Fruit fly (Drosophila melanogaster) whole organism, prepupa: ENCODE data around the gene N.

Experiments
- CG10631 ChIP-seq: fragments of 200-800 bp; sonication (Bioruptor generic); optimal IDR thresholded peaks from 2 replicates; lab custom pipeline; 2016; ENCODE audit warnings: missing biosample characterization, missing genetic modification characterization
- CG11294 ChIP-seq: fragments of 200-800 bp; sonication (Bioruptor generic); IDR thresholded peaks from 2 replicates; pipeline ENCODE4 v1.3.6; 2022; ENCODE audit warnings: missing biosample characterization, missing genetic modification characterization
- CG11762 ChIP-seq: fragments of 200-800 bp; sonication (Bioruptor generic); optimal IDR thresholded peaks from 3 replicates; lab custom pipeline; 2016; ENCODE audit warnings: missing biosample characterization, missing genetic modification characterization; ENCODE audit not compliant: insufficient read depth
- CG11902 ChIP-seq: fragments of 200-800 bp; sonication (Bioruptor generic); optimal IDR thresholded peaks from 3 replicates; lab custom pipeline; 2016; ENCODE audit warnings: missing biosample characterization, missing genetic modification characterization
- CG15336 ChIP-seq: fragments of 200-800 bp; sonication (Bioruptor generic); IDR thresholded peaks from 2 replicates; pipeline ENCODE4 v1.3.6; 2022; ENCODE audit warnings: missing biosample characterization, missing genetic modification characterization
- CG1621 ChIP-seq: fragments of 200-800 bp; sonication (Bioruptor generic); optimal IDR thresholded peaks from 3 replicates; lab custom pipeline; 2018; ENCODE audit warnings: missing biosample characterization, mild to moderate bottlenecking, missing genetic modification characterization
- CG16779 ChIP-seq: fragments of 200-800 bp; sonication (Bioruptor generic); optimal IDR thresholded peaks from 3 replicates; lab custom pipeline; 2017; ENCODE audit warnings: missing biosample characterization, mild to moderate bottlenecking, missing genetic modification characterization
- CG3032 ChIP-seq: fragments of 200-800 bp; optimal IDR thresholded peaks from 2 replicates; lab custom pipeline; 2019; ENCODE audit warnings: missing biosample characterization, mild to moderate bottlenecking, missing genetic modification characterization, moderate library complexity
- CG31627 ChIP-seq: fragments of 200-800 bp; sonication (Bioruptor generic); optimal IDR thresholded peaks from 3 replicates; lab custom pipeline; 2016; ENCODE audit warnings: missing biosample characterization, missing genetic modification characterization
- CG32006 ChIP-seq: fragments of 200-800 bp; sonication (Bioruptor generic); optimal IDR thresholded peaks from 3 replicates; lab custom pipeline; 2017; ENCODE audit warnings: missing biosample characterization, mild to moderate bottlenecking, missing genetic modification characterization
- CG3919 ChIP-seq: fragments of 200-800 bp; sonication (Bioruptor generic); optimal IDR thresholded peaks from 3 replicates; lab custom pipeline; 2016; ENCODE audit warnings: missing biosample characterization, missing genetic modification characterization
- CG6276 ChIP-seq: fragments of 200-800 bp; sonication (Bioruptor generic); optimal IDR thresholded peaks from 2 replicates; lab custom pipeline; 2017; ENCODE audit warnings: missing biosample characterization, mild to moderate bottlenecking, missing genetic modification characterization
- CG6808 ChIP-seq: fragments of 200-800 bp; sonication (Bioruptor generic); optimal IDR thresholded peaks from 3 replicates; lab custom pipeline; 2017; ENCODE audit warnings: missing biosample characterization, missing genetic modification characterization, mild to moderate bottlenecking, moderate library complexity, missing genetic modification reagents
- CG6854 ChIP-seq: fragments of 200-800 bp; sonication (Bioruptor generic); optimal IDR thresholded peaks from 2 replicates; lab custom pipeline; 2017; ENCODE audit warnings: missing biosample characterization, mild to moderate bottlenecking, missing genetic modification characterization
- CG7368 ChIP-seq: fragments of 200-800 bp; sonication (Bioruptor generic); optimal IDR thresholded peaks from 3 replicates; lab custom pipeline; 2016; ENCODE audit warnings: missing biosample characterization, missing genetic modification characterization
- CG8119 ChIP-seq: fragments of 200-800 bp; sonication (Bioruptor generic); IDR thresholded peaks from 3 replicates; pipeline ENCODE4 v1.3.6; 2022; ENCODE audit warnings: missing biosample characterization, missing genetic modification characterization
- CG8319 ChIP-seq: fragments of 200-800 bp; sonication (Bioruptor generic); optimal IDR thresholded peaks from 3 replicates; lab custom pipeline; 2016; ENCODE audit warnings: missing biosample characterization, missing genetic modification characterization
- CG8632 ChIP-seq: fragments of 200-800 bp; sonication (Bioruptor generic); optimal IDR thresholded peaks from 3 replicates; lab custom pipeline; 2016; ENCODE audit warnings: missing biosample characterization, missing genetic modification characterization
- CG9139 ChIP-seq: fragments of 200-800 bp; sonication (Bioruptor generic); optimal IDR thresholded peaks from 3 replicates; lab custom pipeline; 2017; ENCODE audit warnings: missing biosample characterization, mild to moderate bottlenecking, missing genetic modification characterization
- Eip75B ChIP-seq: fragments of 200-800 bp; sonication (Bioruptor generic); optimal IDR thresholded peaks from 3 replicates; lab custom pipeline; 2016; ENCODE audit warnings: missing biosample characterization, missing genetic modification characterization
- Eip78C ChIP-seq: fragments of 200-800 bp; sonication (Bioruptor generic); peaks from one replicate; lab custom pipeline; 2016; ENCODE audit warnings: missing biosample characterization, missing genetic modification characterization
- Eip93F ChIP-seq: fragments of 200-800 bp; sonication (Bioruptor generic); optimal IDR thresholded peaks from 2 replicates; lab custom pipeline; 2016; ENCODE audit warnings: missing biosample characterization, mild to moderate bottlenecking, missing genetic modification characterization
- Ets21C ChIP-seq: fragments of 200-800 bp; sonication (Bioruptor generic); optimal IDR thresholded peaks from 3 replicates; lab custom pipeline; 2016; ENCODE audit warnings: missing biosample characterization, missing genetic modification characterization
- Ets96B ChIP-seq: fragments of 200-800 bp; optimal IDR thresholded peaks from 2 replicates; lab custom pipeline; 2019; ENCODE audit warnings: missing biosample characterization, mild to moderate bottlenecking, missing genetic modification characterization, moderate library complexity
- Gug ChIP-seq: fragments of 200-800 bp; sonication (Bioruptor generic); IDR thresholded peaks from 2 replicates; pipeline ENCODE4 v1.3.6; 2022; ENCODE audit warnings: missing biosample characterization, missing genetic modification characterization
- Hr38 ChIP-seq: sonication (Bioruptor generic); optimal IDR thresholded peaks from 2 replicates; lab custom pipeline; 2016; ENCODE audit warnings: missing biosample characterization, missing genetic modification characterization
- Hr39 ChIP-seq: fragments of 200-800 bp; sonication (Bioruptor generic); optimal IDR thresholded peaks from 2 replicates; lab custom pipeline; 2016; ENCODE audit warnings: missing biosample characterization, missing genetic modification characterization
- Lpt ChIP-seq: fragments of 200-800 bp; sonication (Bioruptor generic); optimal IDR thresholded peaks from 3 replicates; lab custom pipeline; 2016; ENCODE audit warnings: missing biosample characterization, missing genetic modification characterization
- Met ChIP-seq: fragments of 200-800 bp; sonication (Bioruptor generic); optimal IDR thresholded peaks from 3 replicates; lab custom pipeline; 2016; ENCODE audit warnings: missing biosample characterization, missing genetic modification characterization
- Smox ChIP-seq: fragments of 200-800 bp; sonication (Bioruptor generic); optimal IDR thresholded peaks from 3 replicates; lab custom pipeline; 2016; ENCODE audit warnings: missing biosample characterization, missing genetic modification characterization
- Sox102F ChIP-seq: fragments of 200-800 bp; sonication (Bioruptor generic); optimal IDR thresholded peaks from 2 replicates; lab custom pipeline; 2016; ENCODE audit warnings: missing biosample characterization, mild to moderate bottlenecking, missing genetic modification characterization
- Sox14 ChIP-seq: fragments of 200-800 bp; sonication (Bioruptor generic); optimal IDR thresholded peaks from 3 replicates; lab custom pipeline; 2016; ENCODE audit warnings: missing biosample characterization, missing genetic modification characterization
- Sox15 ChIP-seq: fragments of 200-800 bp; sonication (Bioruptor generic); optimal IDR thresholded peaks from 3 replicates; lab custom pipeline; 2016; ENCODE audit warnings: missing biosample characterization, missing genetic modification characterization
- achi ChIP-seq: fragments of 200-800 bp; sonication (Bioruptor generic); optimal IDR thresholded peaks from 3 replicates; lab custom pipeline; 2016; ENCODE audit warnings: missing biosample characterization, missing genetic modification characterization
- acj6 ChIP-seq: fragments of 200-800 bp; sonication (Bioruptor generic); optimal IDR thresholded peaks from 3 replicates; lab custom pipeline; 2016; ENCODE audit warnings: missing biosample characterization, missing genetic modification characterization
- dac ChIP-seq: fragments of 200-800 bp; sonication (Bioruptor generic); optimal IDR thresholded peaks from 2 replicates; lab custom pipeline; 2017; ENCODE audit warnings: missing biosample characterization, mild to moderate bottlenecking, missing genetic modification characterization
- eg ChIP-seq: fragments of 200-800 bp; sonication (Bioruptor generic); IDR thresholded peaks from 3 replicates; pipeline ENCODE4 v1.3.6; 2022; ENCODE audit warnings: missing biosample characterization, missing genetic modification characterization
- esn ChIP-seq: fragments of 200-800 bp; sonication (Bioruptor generic); optimal IDR thresholded peaks from 2 replicates; lab custom pipeline; 2016; ENCODE audit warnings: missing biosample characterization, mild to moderate bottlenecking, missing genetic modification characterization, moderate library complexity
- fd59A ChIP-seq: fragments of 200-800 bp; sonication (Bioruptor generic); optimal IDR thresholded peaks from 2 replicates; lab custom pipeline; 2017; ENCODE audit warnings: missing biosample characterization, mild to moderate bottlenecking, missing genetic modification characterization, missing genetic modification reagents
- fd85E ChIP-seq: fragments of 200-800 bp; sonication (Bioruptor generic); optimal IDR thresholded peaks from 3 replicates; lab custom pipeline; 2016; ENCODE audit warnings: missing biosample characterization, missing genetic modification characterization
- net ChIP-seq: fragments of 200-800 bp; sonication (Bioruptor generic); optimal IDR thresholded peaks from 3 replicates; lab custom pipeline; 2016; ENCODE audit warnings: missing biosample characterization, missing genetic modification characterization
- salr ChIP-seq, 2 experiments: fragments of 200-800 bp; sonication (Bioruptor generic); optimal IDR thresholded peaks; 3 replicates each; lab custom pipeline; 2016 to 2018; ENCODE audit warnings: missing biosample characterization in 2 of 2, missing genetic modification characterization in 2 of 2, mild to moderate bottlenecking in 1 of 2
- spab ChIP-seq: fragments of 200-800 bp; sonication (Bioruptor generic); optimal IDR thresholded peaks from 2 replicates; lab custom pipeline; 2017; ENCODE audit warnings: missing biosample characterization, mild to moderate bottlenecking, missing genetic modification characterization, missing genetic modification reagents
- ss ChIP-seq, 2 experiments: fragments of 200-800 bp; sonication (Bioruptor generic); optimal IDR thresholded peaks; 2 replicates in 1 of 2; 3 replicates in 1 of 2; lab custom pipeline; 2017 to 2018; ENCODE audit warnings: mild to moderate bottlenecking in 2 of 2, missing biosample characterization in 2 of 2, missing genetic modification characterization in 2 of 2, moderate library complexity in 1 of 2
- svp ChIP-seq: fragments of 200-800 bp; sonication (Bioruptor generic); peaks from one replicate; lab custom pipeline; 2016; ENCODE audit warnings: missing biosample characterization, missing genetic modification characterization
- vri ChIP-seq: fragments of 200-800 bp; sonication (Bioruptor generic); optimal IDR thresholded peaks from 3 replicates; lab custom pipeline; 2016; ENCODE audit warnings: missing biosample characterization, mild to moderate bottlenecking, missing genetic modification characterization

Gene N

DNA sequence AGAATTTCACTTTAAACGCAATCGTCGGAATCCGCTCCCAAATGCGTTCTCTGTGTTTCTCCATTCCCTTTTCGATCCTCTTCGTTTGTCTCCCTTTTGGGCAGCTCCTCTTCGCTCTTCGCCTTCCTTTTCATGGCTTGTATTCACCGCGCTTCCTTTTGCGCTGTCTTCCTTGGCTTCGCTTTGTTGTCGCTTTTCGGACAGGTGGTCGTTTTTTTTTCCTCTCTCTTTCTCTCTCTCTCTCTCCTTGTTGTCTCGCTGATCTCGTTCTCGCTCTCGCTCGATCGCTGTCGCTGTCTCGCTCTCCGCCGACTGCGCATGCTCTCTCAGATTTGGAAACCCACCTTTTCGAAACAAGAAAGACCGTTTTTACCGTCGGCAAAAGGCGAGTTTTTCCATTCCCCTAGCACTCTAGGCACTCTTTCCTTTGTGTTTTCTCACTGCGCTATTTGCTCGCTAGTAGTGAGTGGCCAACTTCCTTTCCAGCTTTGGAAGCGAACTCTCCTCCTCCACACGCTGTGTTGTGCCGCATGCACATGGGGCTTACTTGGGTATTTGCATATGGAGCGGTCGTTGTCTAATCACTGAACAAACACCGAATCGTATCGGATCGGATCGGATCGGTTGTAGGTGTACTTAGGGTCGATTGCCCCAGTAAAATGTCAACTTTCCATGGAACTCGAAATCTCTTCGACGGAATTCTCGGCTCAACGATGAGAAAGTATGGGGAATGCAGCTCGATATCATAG is 1.8 kb downstream of the N start (continued):
- no peak for TF ChIP-seq Met (GFP tag; lab: Kevin White, UChicago)

DNA sequence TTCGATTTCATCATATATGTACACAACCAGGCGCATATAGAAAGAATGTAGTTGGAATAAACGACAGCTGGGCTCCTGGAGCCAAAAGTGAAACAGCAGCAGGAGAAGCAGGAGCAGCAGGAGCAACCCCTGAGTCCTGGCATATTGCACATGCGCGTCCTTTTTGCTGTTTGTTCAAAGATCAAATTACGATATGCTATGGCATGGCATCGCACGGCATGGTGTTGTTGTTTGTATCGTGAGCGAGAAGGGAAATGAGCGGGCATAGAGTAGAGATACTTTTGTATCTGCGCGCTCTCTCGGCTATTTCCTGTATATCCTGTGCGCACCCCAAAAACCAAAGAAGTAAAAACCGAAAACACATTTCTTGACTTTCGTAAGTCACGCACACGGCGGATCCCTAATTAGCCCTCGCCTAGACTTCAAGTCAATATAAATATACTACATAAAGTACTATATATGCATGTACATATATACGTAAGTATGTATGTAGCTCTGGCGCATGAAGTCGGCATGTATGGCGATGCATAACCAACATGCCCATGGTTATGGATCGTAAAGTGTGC is 3.3 kb downstream of the N start:
- TF ChIP-seq ss (GFP tag; optimal IDR thresholded peaks at IDR 0.05; lab: Kevin White, UChicago) (peak in 1 of 2 experiments; percentile 55), esn (GFP tag; lab: Kevin White, UChicago) (no peak)

DNA sequence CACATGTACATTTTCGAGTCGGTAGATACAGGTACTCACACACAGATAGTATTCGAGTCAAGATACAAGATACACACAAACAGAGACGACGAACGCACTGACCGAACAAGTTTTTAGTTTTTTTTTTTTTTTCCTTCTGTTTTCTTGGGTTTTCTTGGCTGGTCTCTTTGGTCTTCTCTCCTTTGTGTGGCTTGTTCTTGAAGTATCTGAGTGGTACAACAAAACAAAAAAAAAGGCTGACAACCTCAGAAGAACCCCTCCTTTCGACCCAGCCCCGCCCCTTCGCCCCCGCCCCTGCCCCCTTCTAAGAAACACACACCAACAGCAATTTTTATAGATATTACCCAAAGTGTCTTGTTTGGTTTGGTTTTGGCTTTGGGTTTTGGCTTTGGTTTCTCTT is 5.3 kb downstream of the N start:
- TF ChIP-seq CG16779 (tag; lab: Kevin White, UChicago): no peak
- no peak for TF ChIP-seq Eip93F (GFP tag; lab: Kevin White, UChicago)
- no peak for TF ChIP-seq Ets21C (GFP tag; lab: Kevin White, UChicago)
- peak; percentile 24 for TF ChIP-seq Ets96B (tag; lab: Kevin White, UChicago)
- no peak for TF ChIP-seq fd59A (GFP tag; lab: Kevin White, UChicago)
- TF ChIP-seq ss (GFP tag; optimal IDR thresholded peaks at IDR 0.05; lab: Kevin White, UChicago): peak; percentile 57 to 60
- TF ChIP-seq Lpt (GFP tag; lab: Kevin White, UChicago): peak; percentile 29
- peak; percentile 25 for TF ChIP-seq CG9139
- TF ChIP-seq salr (GFP tag; optimal IDR thresholded peaks at IDR 0.05; lab: Kevin White, UChicago): no peak
- no peak for TF ChIP-seq CG1621 (tag; lab: Kevin White, UChicago)
- TF ChIP-seq CG8319 (GFP tag; lab: Kevin White, UChicago): no peak
- no peak for TF ChIP-seq CG32006 (GFP tag; lab: Kevin White, UChicago)
- no peak for TF ChIP-seq Hr39 (GFP tag; lab: Kevin White, UChicago)
- no peak for TF ChIP-seq Sox15 (GFP tag; lab: Kevin White, UChicago)
- TF ChIP-seq CG6276 (GFP tag; lab: Kevin White, UChicago): no peak
- no peak for TF ChIP-seq svp (GFP tag; lab: Kevin White, UChicago)
- TF ChIP-seq achi (GFP tag; lab: Kevin White, UChicago): no peak
- TF ChIP-seq CG6854 (GFP tag; lab: Kevin White, UChicago): no peak
- TF ChIP-seq Eip75B: no peak
- TF ChIP-seq Met (GFP tag; lab: Kevin White, UChicago): no peak
- TF ChIP-seq esn (GFP tag; lab: Kevin White, UChicago): no peak
- TF ChIP-seq CG11294 (GFP tag; lab: Robert Waterston, UW): no peak
- no peak for TF ChIP-seq CG10631
- no peak for TF ChIP-seq Hr38
- TF ChIP-seq CG8119 (GFP tag; lab: Robert Waterston, UW): no peak
- peak; percentile 30 for TF ChIP-seq CG6808 (GFP tag; lab: Kevin White, UChicago)
- TF ChIP-seq CG15336 (GFP tag; lab: Robert Waterston, UW): 0 out of 2 replicates have a peak, but pooled peaks have one; percentile 31
- peak; percentile 12 for TF ChIP-seq spab (GFP tag; lab: Kevin White, UChicago)
- no peak for TF ChIP-seq acj6 (GFP tag; lab: Kevin White, UChicago)
- no peak for TF ChIP-seq Gug
- peak; percentile 33; the same call in 1 of the 3 replicates for TF ChIP-seq eg (GFP tag; lab: Robert Waterston, UW)
- peak; percentile 11 for TF ChIP-seq Eip78C (GFP tag; lab: Kevin White, UChicago)
- TF ChIP-seq vri: no peak
- no peak for TF ChIP-seq CG11902
- no peak for TF ChIP-seq CG3032 (tag; lab: Kevin White, UChicago)
- TF ChIP-seq CG31627 (GFP tag; lab: Kevin White, UChicago): no peak
- no peak for TF ChIP-seq dac (GFP tag; lab: Kevin White, UChicago)
- TF ChIP-seq CG3919: no peak
- TF ChIP-seq Smox (GFP tag; lab: Kevin White, UChicago): no peak
- no peak for TF ChIP-seq Sox14 (GFP tag; lab: Kevin White, UChicago)
- TF ChIP-seq fd85E (GFP tag; lab: Kevin White, UChicago): no peak
- no peak for TF ChIP-seq CG11762 (GFP tag; lab: Kevin White, UChicago)
- TF ChIP-seq net (GFP tag; lab: Kevin White, UChicago): no peak
- no peak for TF ChIP-seq CG7368
- TF ChIP-seq Sox102F (GFP tag; lab: Kevin White, UChicago): no peak
- no peak for TF ChIP-seq CG8632 (GFP tag; lab: Kevin White, UChicago)
